Worm (Caenorhabditis elegans) whole organism, L4/young adult: ENCODE measurements around the gene rbbp-5.

Experiments used
- W03F9.2 ChIP-seq: fragments of 150-350 bp; optimal IDR thresholded peaks from 2 replicates; lab custom pipeline; 2014; ENCODE audit warnings: missing biosample characterization, missing genetic modification characterization
- dao-5 ChIP-seq: sonication (generic microtip); optimal IDR thresholded peaks from 2 replicates; lab custom pipeline; 2016; ENCODE audit warnings: missing genotype, missing genetic modification characterization, moderate library complexity, missing compliant biosample characterization
- him-1 ChIP-seq: sonication (generic microtip); optimal IDR thresholded peaks from 2 replicates; lab custom pipeline; 2016; ENCODE audit warnings: missing genotype, missing genetic modification reagents, missing genetic modification characterization, missing compliant biosample characterization

Gene rbbp-5

DNA sequence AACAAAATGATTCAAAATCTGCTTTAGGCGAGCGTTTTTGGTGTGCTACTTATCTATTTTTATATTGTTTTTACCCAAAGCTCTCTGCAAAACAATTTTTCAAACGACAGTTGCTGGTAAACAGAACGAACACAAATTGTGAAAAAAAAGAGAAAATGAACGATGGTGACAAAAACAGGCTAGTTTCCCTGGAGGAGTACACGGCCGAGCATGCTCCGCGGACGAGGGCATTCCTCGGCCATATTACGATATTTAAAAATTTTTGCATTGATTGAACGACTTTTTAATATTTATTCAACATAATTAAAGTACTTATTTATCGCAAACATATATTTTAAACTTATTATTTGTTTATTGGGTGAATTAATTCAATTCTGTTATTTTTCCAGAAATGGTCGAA is at the start of gene rbbp-5, which contains the start of gene tpp-2:
Gene rbbp-5, plus strand, starts transcription at position 390 of the 400 bp plus-strand sequence.
Gene tpp-2, minus strand, starts transcription at position 157 of the 400 bp plus-strand sequence.
- no peak for TF ChIP-seq W03F9.2

DNA sequence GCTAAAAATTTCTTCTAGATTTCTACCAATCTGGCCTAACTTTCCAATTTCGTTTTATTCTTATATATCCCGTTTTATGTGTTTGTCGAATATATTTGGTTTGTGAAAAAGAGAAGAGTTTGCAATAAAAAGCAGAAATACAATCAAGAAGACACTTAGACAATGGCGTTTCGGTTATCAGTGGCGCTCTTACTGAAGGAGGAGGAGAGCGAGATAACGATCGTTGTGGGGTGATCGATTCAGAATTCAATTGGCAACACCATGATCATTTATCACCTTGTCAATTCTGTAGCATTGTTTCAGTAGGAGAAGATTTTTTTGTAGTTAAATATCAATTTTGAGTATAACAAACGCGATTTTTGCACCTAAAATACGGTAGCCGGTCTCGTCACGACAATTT is 48.1 kb upstream of the rbbp-5 start:
- TF ChIP-seq dao-5 (no peak), W03F9.2 (no peak), him-1 (no peak)

DNA sequence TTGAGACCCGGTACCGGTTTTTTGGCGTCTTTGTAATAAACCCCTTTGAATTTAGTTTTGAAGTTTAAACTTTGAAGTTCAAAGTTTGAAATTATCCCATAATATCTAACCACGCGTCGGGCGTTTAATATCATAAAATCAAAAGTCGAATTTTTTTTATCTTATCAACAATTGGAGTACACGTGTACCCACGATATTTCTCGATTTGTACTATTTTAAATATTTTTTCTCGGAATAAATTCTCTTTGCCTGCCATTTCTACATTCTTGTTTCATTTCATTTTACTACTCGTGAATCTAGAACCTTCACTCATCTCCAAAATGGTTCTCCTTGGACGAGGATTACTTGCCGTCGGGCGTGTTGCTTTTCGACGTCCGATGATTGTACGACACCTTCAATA is 47.5 kb upstream of the rbbp-5 start, which contains the start of gene gldc-1:
Gene gldc-1, plus strand, starts transcription at position 301 of the 400 bp plus-strand sequence.
- TF ChIP-seq him-1 (no peak), dao-5 (no peak)

DNA sequence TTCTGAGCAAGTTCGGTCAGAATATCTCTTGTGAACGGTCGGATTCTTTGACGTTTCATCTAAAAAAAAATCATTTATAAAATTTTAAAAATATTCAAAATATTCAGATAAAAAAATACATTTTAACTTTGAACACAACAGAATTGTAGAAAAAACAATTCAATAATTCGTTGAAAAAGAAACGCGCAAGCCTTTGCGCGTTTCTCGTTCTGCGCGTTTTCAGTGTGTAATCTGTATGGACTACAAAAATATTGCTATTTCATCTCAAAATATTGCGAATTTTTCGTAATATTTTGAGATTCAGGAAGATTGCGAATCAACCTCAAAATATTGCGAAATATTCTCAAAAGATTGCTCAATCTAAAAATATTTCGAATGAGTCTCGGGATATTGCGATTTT is 41.7 kb upstream of the rbbp-5 start, which contains the start of gene R12C12.7:
Gene R12C12.7, minus strand, starts transcription at position 59 of the 400 bp plus-strand sequence.
- no peak for TF ChIP-seq W03F9.2
- TF ChIP-seq dao-5, result no peak
- TF ChIP-seq him-1, result no peak

DNA sequence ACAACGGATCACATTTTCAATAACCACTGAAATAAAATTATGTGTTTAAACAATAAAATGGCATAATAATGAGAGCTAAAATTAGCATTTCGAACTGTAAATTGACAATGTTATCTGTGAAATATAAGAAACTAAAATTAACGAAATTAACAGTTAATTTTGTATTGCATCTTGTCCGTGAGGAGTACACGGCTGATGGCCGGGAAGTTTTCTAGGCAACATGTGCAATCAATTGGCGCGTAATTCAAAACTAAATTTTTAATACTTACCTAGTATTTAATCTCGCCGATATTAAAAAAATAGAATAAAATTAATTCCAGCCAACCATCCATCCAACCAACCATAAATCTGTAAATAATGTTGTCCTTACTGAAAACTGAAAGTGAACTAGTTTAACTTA is 36.1 kb upstream of the rbbp-5 start:
- TF ChIP-seq dao-5, result no peak
- peak; percentile 40 for TF ChIP-seq him-1
- peak; percentile 69 for TF ChIP-seq W03F9.2

DNA sequence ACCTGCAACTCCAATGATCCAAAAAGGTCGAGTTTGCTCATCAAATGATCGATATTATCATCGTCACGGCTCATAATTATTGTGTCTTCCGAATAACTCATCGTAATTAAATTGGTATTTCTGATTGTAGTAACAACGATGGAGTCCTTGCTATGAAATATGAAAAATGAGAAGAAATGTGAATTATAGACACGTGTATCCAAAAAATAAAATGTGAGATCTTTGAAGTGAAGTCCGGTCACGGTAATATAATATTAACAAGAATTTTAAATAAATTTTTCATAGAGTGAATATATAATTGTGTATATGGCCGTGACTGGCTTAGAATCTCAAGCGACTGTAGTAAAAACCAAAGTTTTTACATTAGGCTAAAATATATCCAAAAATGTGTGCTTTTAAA is 30.6 kb upstream of the rbbp-5 start, which contains the start of gene H12I13.1:
Gene H12I13.1, minus strand, starts transcription at position 101 of the 400 bp plus-strand sequence.
- no peak for TF ChIP-seq W03F9.2
- TF ChIP-seq him-1, result no peak
- no peak for TF ChIP-seq dao-5

DNA sequence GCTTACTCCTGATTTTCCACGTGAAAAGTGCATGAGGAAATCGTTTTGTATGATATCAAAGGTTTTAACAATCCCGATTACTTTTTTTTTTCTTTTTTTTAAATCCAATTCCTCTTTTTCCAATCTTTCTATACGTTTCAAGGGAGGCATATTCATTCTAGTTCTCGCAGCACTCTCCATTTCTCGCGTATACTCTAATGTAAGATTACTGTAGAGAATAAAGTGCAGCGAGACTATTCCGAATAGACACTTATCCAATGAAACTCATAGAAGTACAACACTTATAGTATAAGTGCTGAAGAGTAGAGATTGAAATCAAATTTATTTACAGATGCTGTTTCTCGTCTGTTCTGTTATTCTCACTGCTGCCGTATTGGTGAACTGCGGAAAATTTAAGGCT is 20.0 kb upstream of the rbbp-5 start, which contains the start of gene H12I13.6:
Gene H12I13.6, plus strand, starts transcription at position 301 of the 400 bp plus-strand sequence.
- TF ChIP-seq W03F9.2, result no peak
- TF ChIP-seq him-1, result no peak
- TF ChIP-seq dao-5, result no peak

DNA sequence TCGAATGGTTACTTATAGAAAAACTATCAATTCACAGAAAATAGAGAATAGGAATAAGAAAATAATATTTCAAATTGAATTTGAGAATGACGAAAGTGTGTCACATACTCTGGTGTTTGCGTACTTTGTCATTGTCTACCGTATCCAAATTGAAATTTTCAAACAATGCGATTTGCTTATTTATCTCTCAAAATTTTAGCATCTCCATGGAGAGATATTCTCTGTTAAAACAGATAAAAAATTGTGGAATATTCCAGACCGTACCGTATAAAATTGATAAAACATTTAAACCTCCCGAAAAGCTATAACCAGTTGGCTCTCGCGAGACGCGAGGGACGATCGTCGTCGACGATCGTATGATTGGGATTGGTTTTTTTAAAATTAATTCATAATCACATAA is 16.9 kb upstream of the rbbp-5 start, which contains the start of gene fbf-1:
Gene fbf-1, minus strand, starts transcription at position 101 of the 400 bp plus-strand sequence.
- no peak for TF ChIP-seq dao-5
- TF ChIP-seq W03F9.2, result no peak
- TF ChIP-seq him-1, result no peak

DNA sequence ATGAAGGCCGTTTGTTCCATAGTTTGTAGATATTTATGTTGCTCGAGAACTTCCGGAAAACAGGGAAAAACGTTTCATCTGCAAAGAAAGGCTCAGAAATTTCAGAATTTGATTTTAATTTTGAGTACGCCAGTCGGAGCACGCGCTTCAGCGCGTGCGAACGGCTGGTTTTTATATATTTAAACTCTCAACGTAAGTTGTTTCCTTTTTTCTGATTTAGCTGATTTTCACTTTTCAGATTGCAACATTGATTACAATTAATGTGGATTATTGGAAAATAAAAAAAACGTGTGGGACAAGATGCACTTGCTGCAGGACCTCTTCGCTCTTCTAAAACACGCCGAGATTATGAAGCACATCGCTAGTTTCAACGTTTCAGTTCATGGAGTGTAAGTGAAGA is 15.0 kb upstream of the rbbp-5 start, which contains the start of gene F21H12.3:
Gene F21H12.3, plus strand, starts transcription at position 301 of the 400 bp plus-strand sequence.
- TF ChIP-seq him-1, result no peak

DNA sequence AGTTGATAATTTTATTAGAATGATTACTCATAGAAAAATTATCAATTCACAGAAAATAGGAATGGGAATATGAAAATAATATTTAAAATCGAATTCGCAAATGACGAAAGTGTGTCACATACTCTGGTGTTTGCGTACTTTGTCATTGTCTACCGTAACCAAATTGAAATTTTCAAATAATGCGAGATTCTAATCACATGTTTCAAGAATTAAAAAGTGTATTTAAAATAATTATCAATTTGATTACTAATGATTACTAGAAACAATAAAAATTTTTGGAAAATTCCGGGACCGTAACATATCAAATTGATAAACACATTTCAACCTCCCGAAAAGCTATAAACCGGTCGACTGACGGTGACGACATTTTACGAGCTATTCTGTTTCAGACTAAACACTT is 6.2 kb upstream of the rbbp-5 start, which contains the start of the genes fbf-2 and nspg-3:
Gene fbf-2, minus strand, starts transcription at position 101 of the 400 bp plus-strand sequence.
Gene nspg-3, plus strand, starts transcription at position 388 of the 400 bp plus-strand sequence.
- no peak for TF ChIP-seq him-1
- TF ChIP-seq dao-5, result no peak
- TF ChIP-seq W03F9.2, result no peak

DNA sequence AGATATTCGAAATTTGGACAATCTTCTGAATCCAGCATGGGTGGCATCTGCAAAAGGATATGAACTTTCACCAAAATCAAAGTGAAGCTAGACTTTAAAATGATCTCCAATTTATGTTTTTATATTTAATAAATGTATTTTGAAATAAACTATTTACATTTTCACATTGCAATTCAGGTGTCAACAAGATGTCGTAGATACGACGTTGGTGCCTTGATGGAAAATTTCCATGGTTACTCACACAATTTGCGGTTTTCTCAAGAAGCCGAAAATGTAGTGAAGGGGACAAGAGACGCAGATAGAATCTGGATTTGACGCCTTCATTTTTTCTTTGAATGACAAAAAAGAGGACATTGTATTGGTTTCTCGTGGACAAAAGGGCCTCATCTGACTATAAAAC is 1.9 kb downstream of the rbbp-5 start, which contains the start of gene rgs-3:
Gene rgs-3, plus strand, starts transcription at position 301 of the 400 bp plus-strand sequence.
- TF ChIP-seq him-1, result no peak
- no peak for TF ChIP-seq dao-5
- TF ChIP-seq W03F9.2, result no peak

DNA sequence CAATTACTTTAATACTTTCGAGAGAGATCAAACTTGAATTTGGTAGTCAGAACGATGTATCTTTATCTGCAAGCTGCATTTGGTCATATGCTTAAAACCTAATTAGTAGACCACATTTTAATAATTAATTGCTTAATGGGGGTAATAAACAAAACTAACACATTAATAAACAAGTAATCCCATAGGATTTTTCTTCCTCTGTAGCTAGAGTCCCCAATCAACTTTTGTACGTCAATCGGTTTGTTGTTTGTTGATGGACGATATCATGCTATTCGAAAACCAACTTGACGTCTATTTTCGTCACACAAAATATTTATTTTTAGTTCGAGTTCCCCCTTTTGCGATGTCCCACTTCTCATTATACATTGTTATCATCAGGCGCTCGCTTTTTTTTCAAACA is 3.8 kb downstream of the rbbp-5 start:
- TF ChIP-seq W03F9.2 (no peak), dao-5 (no peak), him-1 (no peak)

DNA sequence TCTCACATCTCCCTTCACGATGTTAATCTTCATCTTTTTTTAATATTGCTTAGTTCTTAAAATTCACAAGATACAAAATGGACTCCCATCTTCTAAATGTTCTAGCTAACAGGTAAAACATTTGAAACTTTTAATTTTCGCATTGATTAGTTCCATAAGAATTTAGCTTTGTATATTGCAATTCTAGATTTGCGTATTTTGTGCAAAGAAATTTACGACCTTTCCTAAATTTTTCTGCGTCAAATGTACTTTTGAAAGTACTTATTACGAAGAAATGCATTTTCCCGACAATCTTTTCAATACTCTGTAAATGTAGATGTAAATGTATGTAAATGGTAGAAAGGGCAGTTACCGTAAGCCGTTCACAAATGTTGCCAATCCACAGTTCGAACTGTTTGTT is 6.4 kb downstream of the rbbp-5 start:
- TF ChIP-seq him-1, result no peak
- no peak for TF ChIP-seq dao-5
- TF ChIP-seq W03F9.2, result no peak

DNA sequence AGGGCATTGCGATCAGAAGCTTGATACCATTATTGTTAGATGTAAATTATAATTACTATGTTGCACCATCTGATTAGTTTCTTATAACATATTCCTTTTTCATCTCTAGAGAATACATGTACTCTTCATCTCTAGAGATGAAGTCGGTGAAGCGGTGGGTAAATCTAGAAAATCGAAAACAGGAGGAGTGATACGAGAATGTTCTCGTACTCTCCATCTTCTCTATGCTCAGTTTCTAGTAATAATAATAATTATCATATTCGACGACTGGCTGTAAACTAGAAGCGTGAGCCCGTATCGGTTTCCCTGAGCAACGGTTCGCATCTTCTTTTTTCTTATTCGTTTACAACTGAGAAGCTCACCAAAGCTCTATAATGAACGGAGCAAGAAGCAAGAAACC is 10.1 kb downstream of the rbbp-5 start:
- TF ChIP-seq W03F9.2, result no peak
- TF ChIP-seq him-1, result no peak
- TF ChIP-seq dao-5, result no peak

DNA sequence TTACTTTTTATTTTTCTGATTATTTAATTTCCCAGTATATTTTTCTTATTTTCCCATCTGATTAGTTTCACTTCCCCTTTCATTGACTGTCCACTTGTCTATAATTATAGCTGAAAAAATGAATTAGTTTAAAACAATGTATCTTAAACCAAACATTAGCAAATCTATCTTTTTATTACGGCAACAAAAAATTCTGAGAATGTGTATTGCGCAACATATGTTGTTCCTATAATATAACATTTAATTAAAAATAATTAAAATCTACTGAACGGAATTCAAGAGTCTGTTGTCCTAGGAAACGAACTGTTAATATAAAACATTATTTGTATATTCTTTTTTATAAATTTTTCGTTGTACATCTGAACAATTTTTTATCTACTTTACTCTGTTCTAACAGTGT is 12.4 kb downstream of the rbbp-5 start:
- TF ChIP-seq dao-5 (no peak), him-1 (no peak), W03F9.2 (no peak)

DNA sequence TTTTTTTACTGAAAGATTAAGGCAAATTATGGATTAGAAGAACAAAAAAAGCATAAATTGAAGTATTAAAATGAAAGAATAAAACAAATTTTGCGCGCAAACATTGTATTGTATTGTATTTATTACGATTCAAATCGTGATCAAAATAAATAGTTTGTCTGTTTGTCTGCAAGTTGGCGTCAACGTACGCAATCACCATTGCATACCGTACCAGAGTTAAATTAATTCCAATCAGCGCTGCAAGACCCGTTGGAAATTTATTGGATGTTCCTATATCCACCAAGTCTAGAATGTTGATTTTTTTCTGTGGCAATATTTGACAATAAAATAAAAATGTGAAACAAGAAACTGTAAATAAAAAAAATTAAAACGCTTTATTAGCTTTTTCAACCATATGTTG is 15.6 kb downstream of the rbbp-5 start, which contains the start of gene heri-1:
Gene heri-1, minus strand, starts transcription at position 8 of the 400 bp plus-strand sequence.
- no peak for TF ChIP-seq dao-5
- TF ChIP-seq him-1, result no peak
- no peak for TF ChIP-seq W03F9.2
